Fruit fly (Drosophila melanogaster) whole organism, prepupa: ENCODE data around the gene CG43618.
A peak's percentile ranks its signal among the peaks of the same experiment; 100 is the strongest.
"Not testable (repeated sequence)": the region's sequence is repeated elsewhere in the genome, so short reads cannot be mapped to it uniquely, and the experiment has no call there.

Experiments used
- Blimp-1 ChIP-seq: fragments of 200-800 bp; sonication (Bioruptor generic); optimal IDR thresholded peaks from 3 replicates; lab custom pipeline; 2017; ENCODE audit warnings: missing biosample characterization, missing genetic modification characterization, mild to moderate bottlenecking, moderate library complexity, missing genetic modification reagents
- CG10669 ChIP-seq: fragments of 200-800 bp; sonication (Bioruptor generic); optimal IDR thresholded peaks from 3 replicates; lab custom pipeline; 2018; ENCODE audit warnings: missing biosample characterization, mild to moderate bottlenecking, missing genetic modification characterization, moderate library complexity
- CG11294 ChIP-seq: fragments of 200-800 bp; sonication (Bioruptor generic); IDR thresholded peaks from 2 replicates; pipeline ENCODE4 v1.3.6; 2022; ENCODE audit warnings: missing biosample characterization, missing genetic modification characterization
- CG11762 ChIP-seq: fragments of 200-800 bp; sonication (Bioruptor generic); optimal IDR thresholded peaks from 3 replicates; lab custom pipeline; 2016; ENCODE audit warnings: missing biosample characterization, missing genetic modification characterization; ENCODE audit not compliant: insufficient read depth
- CG1621 ChIP-seq: fragments of 200-800 bp; sonication (Bioruptor generic); optimal IDR thresholded peaks from 3 replicates; lab custom pipeline; 2018; ENCODE audit warnings: missing biosample characterization, mild to moderate bottlenecking, missing genetic modification characterization
- CG16779 ChIP-seq: fragments of 200-800 bp; sonication (Bioruptor generic); optimal IDR thresholded peaks from 3 replicates; lab custom pipeline; 2017; ENCODE audit warnings: missing biosample characterization, mild to moderate bottlenecking, missing genetic modification characterization
- CG3032 ChIP-seq: fragments of 200-800 bp; optimal IDR thresholded peaks from 2 replicates; lab custom pipeline; 2019; ENCODE audit warnings: missing biosample characterization, mild to moderate bottlenecking, missing genetic modification characterization, moderate library complexity
- CG31627 ChIP-seq: fragments of 200-800 bp; sonication (Bioruptor generic); optimal IDR thresholded peaks from 3 replicates; lab custom pipeline; 2016; ENCODE audit warnings: missing biosample characterization, missing genetic modification characterization
- CG34406 ChIP-seq: fragments of 200-800 bp; sonication (Bioruptor generic); optimal IDR thresholded peaks from 3 replicates; lab custom pipeline; 2016; ENCODE audit warnings: missing biosample characterization, missing genetic modification characterization
- CG3919 ChIP-seq: fragments of 200-800 bp; sonication (Bioruptor generic); optimal IDR thresholded peaks from 3 replicates; lab custom pipeline; 2016; ENCODE audit warnings: missing biosample characterization, missing genetic modification characterization
- CG6163 ChIP-seq: fragments of 200-800 bp; sonication (Bioruptor generic); IDR thresholded peaks from 3 replicates; pipeline ENCODE4 v1.3.6; 2022; ENCODE audit warnings: missing biosample characterization, missing genetic modification characterization
- CG6276 ChIP-seq: fragments of 200-800 bp; sonication (Bioruptor generic); optimal IDR thresholded peaks from 2 replicates; lab custom pipeline; 2017; ENCODE audit warnings: missing biosample characterization, mild to moderate bottlenecking, missing genetic modification characterization
- CG6792 ChIP-seq: fragments of 200-800 bp; sonication (Bioruptor generic); optimal IDR thresholded peaks from 3 replicates; lab custom pipeline; 2016; ENCODE audit warnings: missing biosample characterization, missing genetic modification characterization
- CG6854 ChIP-seq: fragments of 200-800 bp; sonication (Bioruptor generic); optimal IDR thresholded peaks from 2 replicates; lab custom pipeline; 2017; ENCODE audit warnings: missing biosample characterization, mild to moderate bottlenecking, missing genetic modification characterization
- CG7368 ChIP-seq: fragments of 200-800 bp; sonication (Bioruptor generic); optimal IDR thresholded peaks from 3 replicates; lab custom pipeline; 2016; ENCODE audit warnings: missing biosample characterization, missing genetic modification characterization
- CG8632 ChIP-seq: fragments of 200-800 bp; sonication (Bioruptor generic); optimal IDR thresholded peaks from 3 replicates; lab custom pipeline; 2016; ENCODE audit warnings: missing biosample characterization, missing genetic modification characterization
- CG9139 ChIP-seq: fragments of 200-800 bp; sonication (Bioruptor generic); optimal IDR thresholded peaks from 3 replicates; lab custom pipeline; 2017; ENCODE audit warnings: missing biosample characterization, mild to moderate bottlenecking, missing genetic modification characterization
- Eip75B ChIP-seq: fragments of 200-800 bp; sonication (Bioruptor generic); optimal IDR thresholded peaks from 3 replicates; lab custom pipeline; 2016; ENCODE audit warnings: missing biosample characterization, missing genetic modification characterization
- Eip78C ChIP-seq: fragments of 200-800 bp; sonication (Bioruptor generic); peaks from one replicate; lab custom pipeline; 2016; ENCODE audit warnings: missing biosample characterization, missing genetic modification characterization
- Eip93F ChIP-seq: fragments of 200-800 bp; sonication (Bioruptor generic); optimal IDR thresholded peaks from 2 replicates; lab custom pipeline; 2016; ENCODE audit warnings: missing biosample characterization, mild to moderate bottlenecking, missing genetic modification characterization
- Ets21C ChIP-seq: fragments of 200-800 bp; sonication (Bioruptor generic); optimal IDR thresholded peaks from 3 replicates; lab custom pipeline; 2016; ENCODE audit warnings: missing biosample characterization, missing genetic modification characterization
- Ets96B ChIP-seq: fragments of 200-800 bp; optimal IDR thresholded peaks from 2 replicates; lab custom pipeline; 2019; ENCODE audit warnings: missing biosample characterization, mild to moderate bottlenecking, missing genetic modification characterization, moderate library complexity
- Hr38 ChIP-seq: sonication (Bioruptor generic); optimal IDR thresholded peaks from 2 replicates; lab custom pipeline; 2016; ENCODE audit warnings: missing biosample characterization, missing genetic modification characterization
- Hr39 ChIP-seq: fragments of 200-800 bp; sonication (Bioruptor generic); optimal IDR thresholded peaks from 2 replicates; lab custom pipeline; 2016; ENCODE audit warnings: missing biosample characterization, missing genetic modification characterization
- Hr4 ChIP-seq: fragments of 200-800 bp; sonication (Bioruptor generic); optimal IDR thresholded peaks from 3 replicates; lab custom pipeline; 2016; ENCODE audit warnings: missing biosample characterization, missing genetic modification characterization
- Lpt ChIP-seq: fragments of 200-800 bp; sonication (Bioruptor generic); optimal IDR thresholded peaks from 3 replicates; lab custom pipeline; 2016; ENCODE audit warnings: missing biosample characterization, missing genetic modification characterization
- Met ChIP-seq: fragments of 200-800 bp; sonication (Bioruptor generic); optimal IDR thresholded peaks from 3 replicates; lab custom pipeline; 2016; ENCODE audit warnings: missing biosample characterization, missing genetic modification characterization
- OdsH ChIP-seq: fragments of 200-800 bp; sonication (Bioruptor generic); optimal IDR thresholded peaks from 3 replicates; lab custom pipeline; 2016; ENCODE audit warnings: missing biosample characterization, missing genetic modification characterization
- Sox102F ChIP-seq: fragments of 200-800 bp; sonication (Bioruptor generic); optimal IDR thresholded peaks from 2 replicates; lab custom pipeline; 2016; ENCODE audit warnings: missing biosample characterization, mild to moderate bottlenecking, missing genetic modification characterization
- Sox14 ChIP-seq: fragments of 200-800 bp; sonication (Bioruptor generic); optimal IDR thresholded peaks from 3 replicates; lab custom pipeline; 2016; ENCODE audit warnings: missing biosample characterization, missing genetic modification characterization
- Sox15 ChIP-seq: fragments of 200-800 bp; sonication (Bioruptor generic); optimal IDR thresholded peaks from 3 replicates; lab custom pipeline; 2016; ENCODE audit warnings: missing biosample characterization, missing genetic modification characterization
- achi ChIP-seq: fragments of 200-800 bp; sonication (Bioruptor generic); optimal IDR thresholded peaks from 3 replicates; lab custom pipeline; 2016; ENCODE audit warnings: missing biosample characterization, missing genetic modification characterization
- acj6 ChIP-seq: fragments of 200-800 bp; sonication (Bioruptor generic); optimal IDR thresholded peaks from 3 replicates; lab custom pipeline; 2016; ENCODE audit warnings: missing biosample characterization, missing genetic modification characterization
- cyc ChIP-seq: fragments of 200-800 bp; sonication (Bioruptor generic); optimal IDR thresholded peaks from 3 replicates; lab custom pipeline; 2016; ENCODE audit warnings: missing biosample characterization, missing genetic modification characterization
- dac ChIP-seq: fragments of 200-800 bp; sonication (Bioruptor generic); optimal IDR thresholded peaks from 2 replicates; lab custom pipeline; 2017; ENCODE audit warnings: missing biosample characterization, mild to moderate bottlenecking, missing genetic modification characterization
- dsx ChIP-seq: fragments of 200-800 bp; optimal IDR thresholded peaks from 3 replicates; lab custom pipeline; 2019; ENCODE audit warnings: missing biosample characterization, mild to moderate bottlenecking, missing genetic modification characterization, moderate library complexity; ENCODE audit not compliant: poor library complexity, severe bottlenecking
- eg ChIP-seq: fragments of 200-800 bp; sonication (Bioruptor generic); IDR thresholded peaks from 3 replicates; pipeline ENCODE4 v1.3.6; 2022; ENCODE audit warnings: missing biosample characterization, missing genetic modification characterization
- esn ChIP-seq: fragments of 200-800 bp; sonication (Bioruptor generic); optimal IDR thresholded peaks from 2 replicates; lab custom pipeline; 2016; ENCODE audit warnings: missing biosample characterization, mild to moderate bottlenecking, missing genetic modification characterization, moderate library complexity
- lz ChIP-seq: fragments of 200-800 bp; sonication (Bioruptor generic); optimal IDR thresholded peaks from 3 replicates; lab custom pipeline; 2016; ENCODE audit warnings: missing biosample characterization, missing genetic modification characterization
- pdm3 ChIP-seq: fragments of 200-800 bp; sonication (Bioruptor generic); optimal IDR thresholded peaks from 3 replicates; lab custom pipeline; 2016; ENCODE audit warnings: missing biosample characterization, missing genetic modification characterization
- salr ChIP-seq, 2 experiments: fragments of 200-800 bp; sonication (Bioruptor generic); optimal IDR thresholded peaks; 3 replicates each; lab custom pipeline; 2016 to 2018; ENCODE audit warnings: missing biosample characterization in 2 of 2, missing genetic modification characterization in 2 of 2, mild to moderate bottlenecking in 1 of 2
- spab ChIP-seq: fragments of 200-800 bp; sonication (Bioruptor generic); optimal IDR thresholded peaks from 2 replicates; lab custom pipeline; 2017; ENCODE audit warnings: missing biosample characterization, mild to moderate bottlenecking, missing genetic modification characterization, missing genetic modification reagents
- svp ChIP-seq: fragments of 200-800 bp; sonication (Bioruptor generic); peaks from one replicate; lab custom pipeline; 2016; ENCODE audit warnings: missing biosample characterization, missing genetic modification characterization
- topi ChIP-seq: fragments of 200-800 bp; sonication (Bioruptor generic); optimal IDR thresholded peaks from 3 replicates; lab custom pipeline; 2016; ENCODE audit warnings: missing biosample characterization, missing genetic modification characterization
- vri ChIP-seq: fragments of 200-800 bp; sonication (Bioruptor generic); optimal IDR thresholded peaks from 3 replicates; lab custom pipeline; 2016; ENCODE audit warnings: missing biosample characterization, mild to moderate bottlenecking, missing genetic modification characterization

CG43618 gene

DNA sequence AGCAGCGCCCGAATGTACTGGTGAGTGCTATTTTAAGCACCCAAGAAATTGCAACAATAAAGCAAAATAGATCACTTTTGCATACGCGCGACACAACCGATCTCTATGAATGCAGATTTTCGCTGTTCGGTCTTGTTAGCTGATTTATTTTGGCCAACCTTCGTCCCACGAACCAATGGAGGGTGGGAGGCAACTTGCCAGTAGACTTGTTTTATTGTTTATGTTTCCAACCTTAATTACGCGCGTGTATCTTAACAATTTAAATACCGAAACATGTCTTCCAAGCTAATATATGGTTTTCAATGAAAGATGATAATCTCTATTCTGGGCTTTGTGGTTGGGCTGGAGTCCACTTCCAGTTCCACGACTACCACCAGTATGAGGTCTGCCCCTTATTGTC, at the start of gene CG43618:
Gene CG43618, plus strand, starts transcription at position 301 of the 400 bp plus-strand sequence.
- TF ChIP-seq CG9139; Blimp-1 (GFP tag; lab: Kevin White, UChicago); cyc: not testable (repeated sequence)

DNA sequence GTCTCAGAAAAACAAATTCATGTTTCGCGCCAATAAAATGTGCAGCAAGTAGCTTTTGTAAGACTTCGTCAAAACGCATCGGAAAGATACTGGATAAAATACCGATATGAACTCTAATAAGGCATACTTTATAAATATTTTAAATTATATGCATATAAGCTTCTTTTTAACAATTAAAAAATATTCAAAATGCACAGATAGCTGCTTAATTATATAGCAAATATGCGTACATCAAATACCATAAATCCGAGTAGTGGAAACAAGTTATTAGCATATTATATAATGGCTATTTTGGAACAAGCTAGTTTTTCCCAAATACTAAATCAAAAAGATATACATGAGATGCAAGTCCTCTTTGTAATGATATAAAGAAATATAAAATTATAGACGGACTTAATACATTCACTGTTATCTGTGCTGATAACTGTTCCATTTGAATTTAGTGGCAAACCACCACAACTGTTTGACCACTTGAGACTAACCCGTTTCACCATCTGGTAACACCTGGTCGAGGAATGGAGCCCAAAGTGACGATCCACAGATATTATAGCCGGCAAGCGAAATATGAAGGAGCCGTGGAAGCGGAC, 49.3 kb upstream of the CG43618 start, which contains the start of gene PIG-H:
Gene PIG-H, plus strand, starts transcription at position 303 of the 587 bp plus-strand sequence.
- TF ChIP-seq CG11762 (GFP tag; lab: Kevin White, UChicago) = no peak
- TF ChIP-seq pdm3 (GFP tag; lab: Kevin White, UChicago) = no peak
- no peak for TF ChIP-seq acj6
- TF ChIP-seq CG3032 (tag; lab: Kevin White, UChicago) = no peak
- no peak for TF ChIP-seq Ets96B
- TF ChIP-seq Hr39 (GFP tag; lab: Kevin White, UChicago) = peak; percentile 16
- peak; percentile 14 for TF ChIP-seq Sox14 (GFP tag; lab: Kevin White, UChicago)
- TF ChIP-seq Hr4 (GFP tag; lab: Kevin White, UChicago) = no peak
- peak; percentile 16 for TF ChIP-seq esn (GFP tag; lab: Kevin White, UChicago)
- TF ChIP-seq OdsH (GFP tag; lab: Kevin White, UChicago) = no peak
- TF ChIP-seq topi (GFP tag; lab: Kevin White, UChicago) = no peak
- TF ChIP-seq eg (GFP tag; lab: Robert Waterston, UW) = no peak
- no peak for TF ChIP-seq CG6276 (GFP tag; lab: Kevin White, UChicago)
- peak; percentile 84 for TF ChIP-seq vri (GFP tag; lab: Kevin White, UChicago)
- TF ChIP-seq, all 60 proteins: peak for 4

DNA sequence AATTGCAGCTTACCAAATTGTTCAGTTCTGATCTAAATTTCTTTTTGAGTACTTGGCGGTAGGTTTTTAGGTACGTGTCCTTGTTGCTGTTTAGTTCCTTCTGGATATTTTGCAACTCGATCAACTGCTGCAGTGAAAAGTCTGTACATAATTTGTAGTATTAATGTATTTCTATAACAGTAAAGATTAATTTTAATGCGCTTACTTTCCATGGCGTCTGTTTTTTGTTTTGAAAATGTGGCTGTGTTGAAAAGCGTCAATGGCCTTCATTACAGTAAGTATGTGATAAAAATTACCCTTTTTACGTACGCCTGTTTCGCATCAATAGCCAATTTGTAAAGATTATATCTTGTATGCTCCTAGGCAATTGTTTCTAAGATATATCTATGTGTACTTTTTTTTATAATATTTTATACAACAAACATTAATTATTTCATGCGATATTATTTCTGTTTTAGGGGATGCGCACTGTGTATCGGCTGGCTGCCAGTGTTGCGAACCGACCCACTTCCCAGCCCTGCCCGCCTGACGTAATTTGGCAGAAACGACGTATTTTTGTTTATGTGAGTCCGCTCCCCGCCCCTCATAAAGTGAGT, 47.8 kb upstream of the CG43618 start, which contains the start of the genes Kmn2 and CG2698:
Gene Kmn2, minus strand, starts transcription at position 236 of the 596 bp plus-strand sequence.
Gene CG2698, plus strand, starts transcription at position 489 of the 596 bp plus-strand sequence.
- TF ChIP-seq CG34406 (GFP tag; lab: Kevin White, UChicago) = peak; percentile 96
- peak; percentile 98 for TF ChIP-seq CG6163 (GFP tag; lab: Robert Waterston, UW)
- TF ChIP-seq Ets96B = peak; percentile 96
- peak; percentile 98 for TF ChIP-seq vri (GFP tag; lab: Kevin White, UChicago)
- TF ChIP-seq CG6854 (GFP tag; lab: Kevin White, UChicago) = peak; percentile 93
- peak; percentile 97 for TF ChIP-seq CG8632
- TF ChIP-seq acj6 = peak; percentile 97
- TF ChIP-seq CG3032 (tag; lab: Kevin White, UChicago) = peak; percentile 95
- peak; percentile 98 for TF ChIP-seq Eip78C (GFP tag; lab: Kevin White, UChicago)
- peak; percentile 81 for TF ChIP-seq dac
- peak; percentile 95 for TF ChIP-seq Sox102F (GFP tag; lab: Kevin White, UChicago)
- TF ChIP-seq CG6792 (GFP tag; lab: Kevin White, UChicago) = peak; percentile 96
- peak; percentile 90 for TF ChIP-seq Blimp-1 (GFP tag; lab: Kevin White, UChicago)
- TF ChIP-seq CG1621 (tag; lab: Kevin White, UChicago) = peak; percentile 91
- TF ChIP-seq CG7368 = peak; percentile 94
- peak; percentile 94 for TF ChIP-seq Sox15
- peak; percentile 86 for TF ChIP-seq Eip93F
- TF ChIP-seq Met (GFP tag; lab: Kevin White, UChicago) = peak; percentile 96
- TF ChIP-seq salr (GFP tag; optimal IDR thresholded peaks at IDR 0.05; lab: Kevin White, UChicago) = peak; percentile 87 to 91
- peak; percentile 94 for TF ChIP-seq CG11762 (GFP tag; lab: Kevin White, UChicago)
- peak; percentile 95 for TF ChIP-seq CG10669 (GFP tag; lab: Kevin White, UChicago)
- no peak for TF ChIP-seq spab
- TF ChIP-seq CG3919 (GFP tag; lab: Kevin White, UChicago) = peak; percentile 98
- TF ChIP-seq achi (GFP tag; lab: Kevin White, UChicago) = peak; percentile 96
- TF ChIP-seq dsx (GFP tag; lab: Kevin White, UChicago) = peak; percentile 88
- peak; percentile 97 for TF ChIP-seq OdsH (GFP tag; lab: Kevin White, UChicago)
- peak; percentile 98 for TF ChIP-seq svp
- TF ChIP-seq eg (GFP tag; lab: Robert Waterston, UW) = peak; percentile 97
- TF ChIP-seq Ets21C (GFP tag; lab: Kevin White, UChicago) = peak; percentile 91
- no peak for TF ChIP-seq Hr38 (GFP tag; lab: Kevin White, UChicago)
- peak; percentile 96 for TF ChIP-seq lz (GFP tag; lab: Kevin White, UChicago)
- peak; percentile 89 for TF ChIP-seq CG16779 (tag; lab: Kevin White, UChicago)
- TF ChIP-seq CG6276 (GFP tag; lab: Kevin White, UChicago) = peak; percentile 92
- TF ChIP-seq Eip75B (GFP tag; lab: Kevin White, UChicago) = peak; percentile 94
- peak; percentile 88 for TF ChIP-seq Lpt (GFP tag; lab: Kevin White, UChicago)
- TF ChIP-seq CG11294 (GFP tag; lab: Robert Waterston, UW) = peak; percentile 95
- TF ChIP-seq CG31627 (GFP tag; lab: Kevin White, UChicago) = peak; percentile 95
- TF ChIP-seq topi (GFP tag; lab: Kevin White, UChicago) = peak; percentile 96
